Fruit fly (Drosophila melanogaster) whole organism, embryonic: ENCODE data around the gene inaF-B.

Source experiments
- CG1024 ChIP-seq: fragments of 200-800 bp; sonication (Bioruptor generic); IDR thresholded peaks from 2 replicates; pipeline ENCODE4 v1.3.6; 2022; ENCODE audit warnings: missing biosample characterization, missing genetic modification characterization
- CG10654 ChIP-seq: fragments of 200-800 bp; sonication (Bioruptor generic); optimal IDR thresholded peaks from 2 replicates; lab custom pipeline; 2016; ENCODE audit warnings: missing biosample characterization, missing genetic modification characterization
- CG10959 ChIP-seq: fragments of 200-800 bp; sonication (Bioruptor generic); IDR thresholded peaks from 2 replicates; pipeline ENCODE4 v1.3.6; 2022; ENCODE audit warnings: missing biosample characterization, missing genetic modification characterization
- CG13296 ChIP-seq: fragments of 200-800 bp; sonication (Bioruptor generic); optimal IDR thresholded peaks from 3 replicates; lab custom pipeline; 2018; ENCODE audit warnings: missing biosample characterization, mild to moderate bottlenecking, missing genetic modification characterization
- CG16863 ChIP-seq: fragments of 200-800 bp; sonication (Bioruptor generic); optimal IDR thresholded peaks from 3 replicates; lab custom pipeline; 2016; ENCODE audit warnings: missing biosample characterization, missing genetic modification characterization
- CG17802 ChIP-seq: fragments of 200-800 bp; sonication (Bioruptor generic); optimal IDR thresholded peaks from 2 replicates; lab custom pipeline; 2018; ENCODE audit warnings: missing biosample characterization, mild to moderate bottlenecking, missing genetic modification characterization, moderate library complexity
- CG18599 ChIP-seq: fragments of 200-800 bp; sonication (Bioruptor generic); optimal IDR thresholded peaks from 3 replicates; lab custom pipeline; 2017; ENCODE audit warnings: missing biosample characterization, missing genetic modification characterization, mild to moderate bottlenecking, moderate library complexity, missing genetic modification reagents
- CG2120 ChIP-seq: fragments of 200-800 bp; sonication (Bioruptor generic); optimal IDR thresholded peaks from 3 replicates; lab custom pipeline; 2016; ENCODE audit warnings: missing biosample characterization, missing genetic modification characterization
- CG3163 ChIP-seq: fragments of 200-800 bp; sonication (Bioruptor generic); optimal IDR thresholded peaks from 3 replicates; lab custom pipeline; 2016; ENCODE audit warnings: missing biosample characterization, missing genetic modification characterization
- CG32532 ChIP-seq: fragments of 200-800 bp; sonication (Bioruptor generic); IDR thresholded peaks from 2 replicates; pipeline ENCODE4 v1.3.6; 2022; ENCODE audit warnings: missing biosample characterization, missing genetic modification characterization
- CG4360 ChIP-seq: fragments of 200-800 bp; sonication (Bioruptor generic); IDR thresholded peaks from 2 replicates; pipeline ENCODE4 v1.3.6; 2022; ENCODE audit warnings: missing biosample characterization, missing genetic modification characterization
- CG7963 ChIP-seq: fragments of 200-800 bp; sonication (Bioruptor generic); IDR thresholded peaks from 3 replicates; pipeline ENCODE4 v1.3.6; 2022; ENCODE audit warnings: missing biosample characterization, missing genetic modification characterization; ENCODE audit not compliant: partially characterized antibody
- Doc3 ChIP-seq: fragments of 200-800 bp; sonication (Bioruptor generic); IDR thresholded peaks from 3 replicates; pipeline ENCODE4 v1.3.6; 2022; ENCODE audit warnings: missing biosample characterization, missing genetic modification characterization; ENCODE audit not compliant: partially characterized antibody
- Eip74EF ChIP-seq, 2 experiments: fragments of 200-800 bp in 1 of 2; fragments of >200 bp in 1 of 2; sonication (Bioruptor generic) in 1 of 2; optimal IDR thresholded peaks; 2 replicates each; lab custom pipeline; 2017 to 2019; ENCODE audit warnings: missing biosample characterization in 2 of 2, missing genetic modification characterization in 2 of 2, mild to moderate bottlenecking in 1 of 2, moderate library complexity in 1 of 2
- Hand ChIP-seq: fragments of 200-800 bp; sonication (Bioruptor generic); optimal IDR thresholded peaks from 2 replicates; lab custom pipeline; 2017; ENCODE audit warnings: mild to moderate bottlenecking, missing biosample characterization, missing genetic modification reagents, missing genetic modification characterization
- Jarid2 ChIP-seq: fragments of 200-800 bp; sonication (Bioruptor generic); optimal IDR thresholded peaks from 3 replicates; lab custom pipeline; 2017; ENCODE audit warnings: mild to moderate bottlenecking, missing biosample characterization, missing genetic modification reagents, missing genetic modification characterization
- Neu2 ChIP-seq: fragments of 200-800 bp; sonication (Bioruptor generic); optimal IDR thresholded peaks from 3 replicates; lab custom pipeline; 2016; ENCODE audit warnings: missing biosample characterization, missing genetic modification characterization, borderline replicate concordance
- Rfx ChIP-seq: fragments of 200-800 bp; sonication (Bioruptor generic); IDR thresholded peaks from 2 replicates; pipeline ENCODE4 v1.3.6; 2022; ENCODE audit warnings: missing biosample characterization, missing genetic modification characterization
- Stat92E ChIP-seq, 3 experiments: fragments of >200 bp in 2 of 3; fragments of 200-800 bp in 1 of 3; sonication (Bioruptor generic) in 1 of 3; optimal IDR thresholded peaks; 2 replicates each; lab custom pipeline; 2017 to 2019; ENCODE audit warnings: missing biosample characterization in 3 of 3, missing genetic modification characterization in 3 of 3, mild to moderate bottlenecking in 1 of 3, moderate library complexity in 1 of 3
- Trl ChIP-seq, 3 experiments: fragments of >200 bp in 2 of 3; fragments of 200-800 bp in 1 of 3; sonication (Bioruptor generic) in 1 of 3; optimal IDR thresholded peaks; 2 replicates in 1 of 3; 3 replicates in 2 of 3; lab custom pipeline; 2016 to 2017; ENCODE audit warnings: missing biosample characterization in 1 of 3, missing genetic modification characterization in 1 of 3
- Xrp1 ChIP-seq: fragments of 200-800 bp; sonication (Bioruptor generic); IDR thresholded peaks from 2 replicates; pipeline ENCODE4 v1.3.6; 2022; ENCODE audit warnings: missing biosample characterization, missing genetic modification characterization
- ab ChIP-seq: fragments of 200-800 bp; sonication (Bioruptor generic); optimal IDR thresholded peaks from 2 replicates; lab custom pipeline; 2016; ENCODE audit warnings: missing biosample characterization, missing genetic modification characterization
- cas ChIP-seq: fragments of 200-800 bp; sonication (Bioruptor generic); IDR thresholded peaks from 2 replicates; pipeline ENCODE4 v1.3.6; 2022; ENCODE audit warnings: missing biosample characterization, missing genetic modification characterization
- chm ChIP-seq: fragments of 200-800 bp; sonication (Bioruptor generic); IDR thresholded peaks from 2 replicates; pipeline ENCODE4 v1.3.6; 2022; ENCODE audit warnings: missing biosample characterization, missing genetic modification characterization
- crol ChIP-seq: fragments of 200-800 bp; sonication (Bioruptor generic); IDR thresholded peaks from 2 replicates; pipeline ENCODE4 v1.3.6; 2022; ENCODE audit warnings: missing biosample characterization, missing genetic modification characterization
- ems ChIP-seq: fragments of 200-800 bp; sonication (Bioruptor generic); optimal IDR thresholded peaks from 3 replicates; lab custom pipeline; 2016; ENCODE audit warnings: missing biosample characterization, missing genetic modification characterization
- gsb ChIP-seq: fragments of 200-800 bp; sonication (Bioruptor generic); IDR thresholded peaks from 2 replicates; pipeline ENCODE4 v1.3.6; 2022; ENCODE audit warnings: missing biosample characterization, missing genetic modification characterization
- gsb-n ChIP-seq: fragments of 200-800 bp; sonication (Bioruptor generic); optimal IDR thresholded peaks from 3 replicates; lab custom pipeline; 2018; ENCODE audit warnings: missing biosample characterization, mild to moderate bottlenecking, missing genetic modification characterization
- jing ChIP-seq: fragments of 200-800 bp; sonication (Bioruptor generic); optimal IDR thresholded peaks from 2 replicates; lab custom pipeline; 2018; ENCODE audit warnings: missing biosample characterization, mild to moderate bottlenecking, missing genetic modification characterization
- lbe ChIP-seq: fragments of 200-800 bp; sonication (Bioruptor generic); optimal IDR thresholded peaks from 2 replicates; lab custom pipeline; 2016; ENCODE audit warnings: missing biosample characterization, mild to moderate bottlenecking, missing genetic modification characterization
- lov ChIP-seq, 2 experiments: fragments of 200-800 bp in 1 of 2; fragments of >200 bp in 1 of 2; sonication (Bioruptor generic) in 1 of 2; IDR thresholded peaks in 1 of 2; optimal IDR thresholded peaks in 1 of 2; 2 replicates in 1 of 2; 3 replicates in 1 of 2; pipeline versions ENCODE4 v1.3.6 to Lab custom; 2017 to 2022; ENCODE audit warnings: missing biosample characterization in 1 of 2, missing genetic modification characterization in 1 of 2
- mirr ChIP-seq: fragments of 200-800 bp; sonication (Bioruptor generic); optimal IDR thresholded peaks from 3 replicates; lab custom pipeline; 2018; ENCODE audit warnings: missing biosample characterization, mild to moderate bottlenecking, missing genetic modification characterization
- pnt ChIP-seq: fragments of 200-800 bp; sonication (Bioruptor generic); optimal IDR thresholded peaks from 3 replicates; lab custom pipeline; 2016; ENCODE audit warnings: missing biosample characterization, missing genetic modification characterization
- pum ChIP-seq: fragments of 200-800 bp; sonication (Bioruptor generic); optimal IDR thresholded peaks from 2 replicates; lab custom pipeline; 2016; ENCODE audit warnings: missing biosample characterization, missing genetic modification characterization
- pzg ChIP-seq: fragments of 200-800 bp; sonication (Bioruptor generic); optimal IDR thresholded peaks from 3 replicates; lab custom pipeline; 2018; ENCODE audit warnings: missing biosample characterization, mild to moderate bottlenecking, missing genetic modification characterization, moderate library complexity
- sens ChIP-seq: fragments of 200-800 bp; sonication (Bioruptor generic); peaks from one replicate; lab custom pipeline; 2016; ENCODE audit warnings: missing biosample characterization, missing genetic modification characterization
- sim ChIP-seq: fragments of 200-800 bp; sonication (Bioruptor generic); IDR thresholded peaks from 2 replicates; pipeline ENCODE4 v1.3.6; 2022; ENCODE audit warnings: missing biosample characterization, missing genetic modification characterization
- sug ChIP-seq: fragments of 200-800 bp; optimal IDR thresholded peaks from 2 replicates; lab custom pipeline; 2019; ENCODE audit warnings: missing biosample characterization, mild to moderate bottlenecking, missing genetic modification characterization, moderate library complexity
- tin ChIP-seq: fragments of 200-800 bp; sonication (Bioruptor generic); optimal IDR thresholded peaks from 3 replicates; lab custom pipeline; 2016; ENCODE audit warnings: missing biosample characterization, missing genetic modification characterization
- toy ChIP-seq: fragments of 200-800 bp; sonication (Bioruptor generic); IDR thresholded peaks from 2 replicates; pipeline ENCODE4 v1.3.6; 2022; ENCODE audit warnings: missing biosample characterization, missing genetic modification characterization
- trem ChIP-seq: fragments of 200-800 bp; optimal IDR thresholded peaks from 3 replicates; lab custom pipeline; 2019; ENCODE audit warnings: missing biosample characterization, mild to moderate bottlenecking, missing genetic modification characterization, moderate library complexity
- vnd ChIP-seq: fragments of 200-800 bp; sonication (Bioruptor generic); IDR thresholded peaks from 3 replicates; pipeline ENCODE4 v1.3.6; 2022; ENCODE audit warnings: missing biosample characterization, missing genetic modification characterization; ENCODE audit not compliant: partially characterized antibody
- vvl ChIP-seq: fragments of 200-800 bp; sonication (Bioruptor generic); IDR thresholded peaks from 2 replicates; pipeline ENCODE4 v1.3.6; 2022; ENCODE audit warnings: missing biosample characterization, missing genetic modification characterization
- zen2 ChIP-seq: fragments of 200-800 bp; sonication (Bioruptor generic); IDR thresholded peaks from 3 replicates; pipeline ENCODE4 v1.3.6; 2022; ENCODE audit warnings: missing biosample characterization, missing genetic modification characterization; ENCODE audit not compliant: partially characterized antibody

Gene inaF-B

dm6 chrX:11713808-11714528, 18.6 kb downstream of the inaF-B start (continued):
- TF ChIP-seq CG10959: no peak
- TF ChIP-seq Eip74EF (GFP tag; optimal IDR thresholded peaks at IDR 0.05; lab: Kevin White, UChicago): peak in 1 of 2 experiments; percentile 57
- peak; percentile 33 for TF ChIP-seq lbe (GFP tag; lab: Kevin White, UChicago)
- TF ChIP-seq jing: no peak
- no peak for TF ChIP-seq cas (GFP tag; lab: Robert Waterston, UW)
- peak; percentile 66 for TF ChIP-seq mirr
- TF ChIP-seq chm (GFP tag; lab: Robert Waterston, UW): peak; percentile 13; the same call in 1 of the 2 replicates
- TF ChIP-seq vvl (GFP tag; lab: Robert Waterston, UW): peak; percentile 64
- TF ChIP-seq CG13296 (GFP tag; lab: Kevin White, UChicago): peak; percentile 0
- TF ChIP-seq CG3163 (GFP tag; lab: Kevin White, UChicago): peak; percentile 62
- peak in 1 of 3 experiments; percentile 85 for TF ChIP-seq Stat92E (GFP tag; optimal IDR thresholded peaks at IDR 0.05; lab: Kevin White, UChicago)
- TF ChIP-seq Rfx (GFP tag; lab: Robert Waterston, UW): 0 out of 2 replicates have a peak, but pooled peaks have one; percentile 18
- peak; percentile 92 for TF ChIP-seq crol (GFP tag; lab: Robert Waterston, UW)

dm6 chrX:11709799-11710720, 22.5 kb downstream of the inaF-B start, which contains the start of gene FucT6:
Gene FucT6, minus strand, starts transcription at chrX:11709951.
- TF ChIP-seq lov (optimal IDR thresholded peaks at IDR 0.05; lab: Kevin White, UChicago) (no peak), lov (GFP tag; IDR thresholded peaks at IDR 0.05; lab: Robert Waterston, UW) (no peak), CG16863 (GFP tag; lab: Kevin White, UChicago) (no peak), sens (GFP tag; lab: Kevin White, UChicago) (peak; percentile 74), tin (GFP tag; lab: Kevin White, UChicago) (no peak), zen2 (GFP tag; lab: Robert Waterston, UW) (peak; percentile 76), Hand (no peak), vnd (GFP tag; lab: Robert Waterston, UW) (peak; percentile 81), Trl (optimal IDR thresholded peaks at IDR 0.05; lab: Kevin White, UChicago) (peak; percentile 35 to 56), Trl (GFP tag; optimal IDR thresholded peaks at IDR 0.05; lab: Kevin White, UChicago) (no peak), Neu2 (GFP tag; lab: Kevin White, UChicago) (no peak), gsb (GFP tag; lab: Robert Waterston, UW) (no peak), toy (GFP tag; lab: Robert Waterston, UW) (no peak), ems (GFP tag; lab: Kevin White, UChicago) (no peak), CG4360 (GFP tag; lab: Robert Waterston, UW) (no peak), chm (GFP tag; lab: Robert Waterston, UW) (peak; percentile 34; the same call in 1 of the 2 replicates), pzg (GFP tag; lab: Kevin White, UChicago) (peak; percentile 94), pnt (GFP tag; lab: Kevin White, UChicago) (no peak), sim (no peak), sug (tag; lab: Kevin White, UChicago) (no peak), Doc3 (GFP tag; lab: Robert Waterston, UW) (peak; percentile 75), CG18599 (peak; percentile 46), pum (no peak), gsb-n (tag; lab: Kevin White, UChicago) (no peak), trem (peak; percentile 71), CG1024 (GFP tag; lab: Robert Waterston, UW) (no peak), Eip74EF (GFP tag; optimal IDR thresholded peaks at IDR 0.05; lab: Kevin White, UChicago) (peak in 1 of 2 experiments; percentile 32), CG17802 (no peak), CG7963 (GFP tag; lab: Robert Waterston, UW) (peak; percentile 85), CG2120 (GFP tag; lab: Kevin White, UChicago) (no peak), CG32532 (GFP tag; lab: Robert Waterston, UW) (peak; percentile 52; the same call in 1 of the 2 replicates), Xrp1 (GFP tag; lab: Robert Waterston, UW) (no peak), Jarid2 (GFP tag; lab: Kevin White, UChicago) (no peak), ab (no peak), CG10654 (no peak)
